Fruit fly (Drosophila melanogaster): Measurements from ENCODE around the gene Akap200.
A peak's percentile ranks its signal among the peaks of the same experiment; 100 is the strongest.

Akap200 gene

dm6 chr2L:8471667-8472066 is 56.2 kb downstream of the Akap200 start (continued):
- TF ChIP-seq CG11456 (GFP tag; IDR thresholded peaks at IDR 0.05) = no peak
- no peak for TF ChIP-seq en (GFP tag; optimal IDR thresholded peaks at IDR 0.05)
- TF ChIP-seq dpn (GFP tag; optimal IDR thresholded peaks at IDR 0.05) = no peak
- TF ChIP-seq Chrac-16 (GFP tag; optimal IDR thresholded peaks at IDR 0.05) = no peak
- no peak for TF ChIP-seq schlank (tag; optimal IDR thresholded peaks at IDR 0.05)
- no peak for TF ChIP-seq tll (GFP tag; optimal IDR thresholded peaks at IDR 0.05)
- no peak for TF ChIP-seq CG12299 (tag; optimal IDR thresholded peaks at IDR 0.05)
- TF ChIP-seq CG12236 (GFP tag; optimal IDR thresholded peaks at IDR 0.05) = no peak
- no peak for TF ChIP-seq Deaf1 (tag; optimal IDR thresholded peaks at IDR 0.05)
- TF ChIP-seq Elba2 (GFP tag; optimal IDR thresholded peaks at IDR 0.05) = no peak
- TF ChIP-seq CG7357 (GFP tag; IDR thresholded peaks at IDR 0.05) = no peak
- no peak for TF ChIP-seq Side (GFP tag; optimal IDR thresholded peaks at IDR 0.05)
- TF ChIP-seq Tbp (GFP tag; optimal IDR thresholded peaks at IDR 0.05) = no peak
- TF ChIP-seq aop (GFP tag; IDR thresholded peaks at IDR 0.05) = no peak
- TF ChIP-seq Vsx1 (GFP tag; optimal IDR thresholded peaks at IDR 0.05) = no peak
- no peak for TF ChIP-seq Myb (GFP tag; optimal IDR thresholded peaks at IDR 0.05)
- TF ChIP-seq unc-4 (GFP tag; IDR thresholded peaks at IDR 0.05; ENCODE audit: partially characterized antibody) = no peak
- no peak for TF ChIP-seq Fer2 (tag; optimal IDR thresholded peaks at IDR 0.05)
- TF ChIP-seq sr (GFP tag; IDR thresholded peaks at IDR 0.05) = no peak
- TF ChIP-seq Bgb (GFP tag; IDR thresholded peaks at IDR 0.05; ENCODE audit: partially characterized antibody) = no peak
- no peak for TF ChIP-seq Mad (GFP tag; optimal IDR thresholded peaks at IDR 0.05)
- no peak for TF ChIP-seq crp (GFP tag; optimal IDR thresholded peaks at IDR 0.05)
- no peak for TF ChIP-seq Max (GFP tag; optimal IDR thresholded peaks at IDR 0.05)
- no peak for TF ChIP-seq CG34376 (GFP tag; optimal IDR thresholded peaks at IDR 0.05)
- peak; percentile 29 for TF ChIP-seq CG6254 (GFP tag; optimal IDR thresholded peaks at IDR 0.05)
- no peak for TF ChIP-seq zfh2 (GFP tag; optimal IDR thresholded peaks at IDR 0.05)
- TF ChIP-seq pita (GFP tag; optimal IDR thresholded peaks at IDR 0.05) = no peak
- TF ChIP-seq yki (optimal IDR thresholded peaks at IDR 0.05) = no peak
- TF ChIP-seq Poxn (GFP tag; IDR thresholded peaks at IDR 0.05) = no peak
- no peak for TF ChIP-seq CG10321 (GFP tag; IDR thresholded peaks at IDR 0.05)
- no peak for TF ChIP-seq CG14050 (GFP tag; IDR thresholded peaks at IDR 0.05)
- peak; percentile 76 for TF ChIP-seq dmrt11E (tag; optimal IDR thresholded peaks at IDR 0.05)
- no peak for TF ChIP-seq HmgZ (tag; optimal IDR thresholded peaks at IDR 0.05)
- TF ChIP-seq ems (GFP tag; optimal IDR thresholded peaks at IDR 0.05) = no peak
- no peak for TF ChIP-seq gcm2 (GFP tag; optimal IDR thresholded peaks at IDR 0.05)
- no peak for TF ChIP-seq CG8478 (optimal IDR thresholded peaks at IDR 0.05)
- TF ChIP-seq lbe (GFP tag; optimal IDR thresholded peaks at IDR 0.05) = no peak
- peak; percentile 50 for TF ChIP-seq CG11504 (tag; optimal IDR thresholded peaks at IDR 0.05)
- TF ChIP-seq klu (GFP tag; IDR thresholded peaks at IDR 0.05) = no peak
- TF ChIP-seq CG6175 (GFP tag; IDR thresholded peaks at IDR 0.05) = no peak
- TF ChIP-seq GATAe (GFP tag; conservative IDR thresholded peaks at IDR 0.05) = no peak
- TF ChIP-seq onecut (GFP tag; IDR thresholded peaks at IDR 0.05) = no peak
- TF ChIP-seq salm (tag; optimal IDR thresholded peaks at IDR 0.05) = no peak
- peak; percentile 14 for TF ChIP-seq tio (GFP tag; optimal IDR thresholded peaks at IDR 0.05)
- no peak for TF ChIP-seq amos (GFP tag; IDR thresholded peaks at IDR 0.05; ENCODE audit: partially characterized antibody)
- TF ChIP-seq CG18262 (tag; optimal IDR thresholded peaks at IDR 0.05) = peak; percentile 72
- TF ChIP-seq vfl (GFP tag; optimal IDR thresholded peaks at IDR 0.05) = no peak
- peak; percentile 10 for TF ChIP-seq CG1603 (tag; optimal IDR thresholded peaks at IDR 0.05)
- peak; percentile 29 for TF ChIP-seq CG1602 (GFP tag; optimal IDR thresholded peaks at IDR 0.05)
- TF ChIP-seq twi (tag; optimal IDR thresholded peaks at IDR 0.05) = no peak
- TF ChIP-seq CG10366 (GFP tag; IDR thresholded peaks at IDR 0.05) = no peak
- no peak for TF ChIP-seq H2.0 (GFP tag; IDR thresholded peaks at IDR 0.05)
- no peak for TF ChIP-seq Adf1 (GFP tag; IDR thresholded peaks at IDR 0.05)

Data from whole organism, embryonic.